Fruit fly (Drosophila melanogaster) whole organism, prepupa: ENCODE data around the gene CG14441.

ENCODE experiments used
- CG11294 ChIP-seq: fragments of 200-800 bp; sonication (Bioruptor generic); IDR thresholded peaks from 2 replicates; pipeline ENCODE4 v1.3.6; 2022; ENCODE audit warnings: missing biosample characterization, missing genetic modification characterization
- CG11762 ChIP-seq: fragments of 200-800 bp; sonication (Bioruptor generic); optimal IDR thresholded peaks from 3 replicates; lab custom pipeline; 2016; ENCODE audit warnings: missing biosample characterization, missing genetic modification characterization; ENCODE audit not compliant: insufficient read depth
- CG11902 ChIP-seq: fragments of 200-800 bp; sonication (Bioruptor generic); optimal IDR thresholded peaks from 3 replicates; lab custom pipeline; 2016; ENCODE audit warnings: missing biosample characterization, missing genetic modification characterization
- CG15336 ChIP-seq: fragments of 200-800 bp; sonication (Bioruptor generic); IDR thresholded peaks from 2 replicates; pipeline ENCODE4 v1.3.6; 2022; ENCODE audit warnings: missing biosample characterization, missing genetic modification characterization
- CG1621 ChIP-seq: fragments of 200-800 bp; sonication (Bioruptor generic); optimal IDR thresholded peaks from 3 replicates; lab custom pipeline; 2018; ENCODE audit warnings: missing biosample characterization, mild to moderate bottlenecking, missing genetic modification characterization
- CG16779 ChIP-seq: fragments of 200-800 bp; sonication (Bioruptor generic); optimal IDR thresholded peaks from 3 replicates; lab custom pipeline; 2017; ENCODE audit warnings: missing biosample characterization, mild to moderate bottlenecking, missing genetic modification characterization
- CG3032 ChIP-seq: fragments of 200-800 bp; optimal IDR thresholded peaks from 2 replicates; lab custom pipeline; 2019; ENCODE audit warnings: missing biosample characterization, mild to moderate bottlenecking, missing genetic modification characterization, moderate library complexity
- CG31627 ChIP-seq: fragments of 200-800 bp; sonication (Bioruptor generic); optimal IDR thresholded peaks from 3 replicates; lab custom pipeline; 2016; ENCODE audit warnings: missing biosample characterization, missing genetic modification characterization
- CG32006 ChIP-seq: fragments of 200-800 bp; sonication (Bioruptor generic); optimal IDR thresholded peaks from 3 replicates; lab custom pipeline; 2017; ENCODE audit warnings: missing biosample characterization, mild to moderate bottlenecking, missing genetic modification characterization
- CG34406 ChIP-seq: fragments of 200-800 bp; sonication (Bioruptor generic); optimal IDR thresholded peaks from 3 replicates; lab custom pipeline; 2016; ENCODE audit warnings: missing biosample characterization, missing genetic modification characterization
- CG6792 ChIP-seq: fragments of 200-800 bp; sonication (Bioruptor generic); optimal IDR thresholded peaks from 3 replicates; lab custom pipeline; 2016; ENCODE audit warnings: missing biosample characterization, missing genetic modification characterization
- CG7368 ChIP-seq: fragments of 200-800 bp; sonication (Bioruptor generic); optimal IDR thresholded peaks from 3 replicates; lab custom pipeline; 2016; ENCODE audit warnings: missing biosample characterization, missing genetic modification characterization
- CG8319 ChIP-seq: fragments of 200-800 bp; sonication (Bioruptor generic); optimal IDR thresholded peaks from 3 replicates; lab custom pipeline; 2016; ENCODE audit warnings: missing biosample characterization, missing genetic modification characterization
- CG8632 ChIP-seq: fragments of 200-800 bp; sonication (Bioruptor generic); optimal IDR thresholded peaks from 3 replicates; lab custom pipeline; 2016; ENCODE audit warnings: missing biosample characterization, missing genetic modification characterization
- CG9139 ChIP-seq: fragments of 200-800 bp; sonication (Bioruptor generic); optimal IDR thresholded peaks from 3 replicates; lab custom pipeline; 2017; ENCODE audit warnings: missing biosample characterization, mild to moderate bottlenecking, missing genetic modification characterization
- Eip75B ChIP-seq: fragments of 200-800 bp; sonication (Bioruptor generic); optimal IDR thresholded peaks from 3 replicates; lab custom pipeline; 2016; ENCODE audit warnings: missing biosample characterization, missing genetic modification characterization
- Eip78C ChIP-seq: fragments of 200-800 bp; sonication (Bioruptor generic); peaks from one replicate; lab custom pipeline; 2016; ENCODE audit warnings: missing biosample characterization, missing genetic modification characterization
- Ets21C ChIP-seq: fragments of 200-800 bp; sonication (Bioruptor generic); optimal IDR thresholded peaks from 3 replicates; lab custom pipeline; 2016; ENCODE audit warnings: missing biosample characterization, missing genetic modification characterization
- Hr38 ChIP-seq: sonication (Bioruptor generic); optimal IDR thresholded peaks from 2 replicates; lab custom pipeline; 2016; ENCODE audit warnings: missing biosample characterization, missing genetic modification characterization
- Hr39 ChIP-seq: fragments of 200-800 bp; sonication (Bioruptor generic); optimal IDR thresholded peaks from 2 replicates; lab custom pipeline; 2016; ENCODE audit warnings: missing biosample characterization, missing genetic modification characterization
- Lpt ChIP-seq: fragments of 200-800 bp; sonication (Bioruptor generic); optimal IDR thresholded peaks from 3 replicates; lab custom pipeline; 2016; ENCODE audit warnings: missing biosample characterization, missing genetic modification characterization
- Met ChIP-seq: fragments of 200-800 bp; sonication (Bioruptor generic); optimal IDR thresholded peaks from 3 replicates; lab custom pipeline; 2016; ENCODE audit warnings: missing biosample characterization, missing genetic modification characterization
- OdsH ChIP-seq: fragments of 200-800 bp; sonication (Bioruptor generic); optimal IDR thresholded peaks from 3 replicates; lab custom pipeline; 2016; ENCODE audit warnings: missing biosample characterization, missing genetic modification characterization
- Sox102F ChIP-seq: fragments of 200-800 bp; sonication (Bioruptor generic); optimal IDR thresholded peaks from 2 replicates; lab custom pipeline; 2016; ENCODE audit warnings: missing biosample characterization, mild to moderate bottlenecking, missing genetic modification characterization
- Sox14 ChIP-seq: fragments of 200-800 bp; sonication (Bioruptor generic); optimal IDR thresholded peaks from 3 replicates; lab custom pipeline; 2016; ENCODE audit warnings: missing biosample characterization, missing genetic modification characterization
- Sox15 ChIP-seq: fragments of 200-800 bp; sonication (Bioruptor generic); optimal IDR thresholded peaks from 3 replicates; lab custom pipeline; 2016; ENCODE audit warnings: missing biosample characterization, missing genetic modification characterization
- acj6 ChIP-seq: fragments of 200-800 bp; sonication (Bioruptor generic); optimal IDR thresholded peaks from 3 replicates; lab custom pipeline; 2016; ENCODE audit warnings: missing biosample characterization, missing genetic modification characterization
- cyc ChIP-seq: fragments of 200-800 bp; sonication (Bioruptor generic); optimal IDR thresholded peaks from 3 replicates; lab custom pipeline; 2016; ENCODE audit warnings: missing biosample characterization, missing genetic modification characterization
- dsx ChIP-seq: fragments of 200-800 bp; optimal IDR thresholded peaks from 3 replicates; lab custom pipeline; 2019; ENCODE audit warnings: missing biosample characterization, mild to moderate bottlenecking, missing genetic modification characterization, moderate library complexity; ENCODE audit not compliant: poor library complexity, severe bottlenecking
- eg ChIP-seq: fragments of 200-800 bp; sonication (Bioruptor generic); IDR thresholded peaks from 3 replicates; pipeline ENCODE4 v1.3.6; 2022; ENCODE audit warnings: missing biosample characterization, missing genetic modification characterization
- esn ChIP-seq: fragments of 200-800 bp; sonication (Bioruptor generic); optimal IDR thresholded peaks from 2 replicates; lab custom pipeline; 2016; ENCODE audit warnings: missing biosample characterization, mild to moderate bottlenecking, missing genetic modification characterization, moderate library complexity
- fd85E ChIP-seq: fragments of 200-800 bp; sonication (Bioruptor generic); optimal IDR thresholded peaks from 3 replicates; lab custom pipeline; 2016; ENCODE audit warnings: missing biosample characterization, missing genetic modification characterization
- fkh ChIP-seq: fragments of 200-800 bp; sonication (Bioruptor generic); optimal IDR thresholded peaks from 3 replicates; lab custom pipeline; 2017; ENCODE audit warnings: missing biosample characterization, mild to moderate bottlenecking, missing genetic modification characterization, moderate library complexity
- lz ChIP-seq: fragments of 200-800 bp; sonication (Bioruptor generic); optimal IDR thresholded peaks from 3 replicates; lab custom pipeline; 2016; ENCODE audit warnings: missing biosample characterization, missing genetic modification characterization
- net ChIP-seq: fragments of 200-800 bp; sonication (Bioruptor generic); optimal IDR thresholded peaks from 3 replicates; lab custom pipeline; 2016; ENCODE audit warnings: missing biosample characterization, missing genetic modification characterization
- pdm3 ChIP-seq: fragments of 200-800 bp; sonication (Bioruptor generic); optimal IDR thresholded peaks from 3 replicates; lab custom pipeline; 2016; ENCODE audit warnings: missing biosample characterization, missing genetic modification characterization
- salr ChIP-seq, 2 experiments: fragments of 200-800 bp; sonication (Bioruptor generic); optimal IDR thresholded peaks; 3 replicates each; lab custom pipeline; 2016 to 2018; ENCODE audit warnings: missing biosample characterization in 2 of 2, missing genetic modification characterization in 2 of 2, mild to moderate bottlenecking in 1 of 2
- ss ChIP-seq, 2 experiments: fragments of 200-800 bp; sonication (Bioruptor generic); optimal IDR thresholded peaks; 2 replicates in 1 of 2; 3 replicates in 1 of 2; lab custom pipeline; 2017 to 2018; ENCODE audit warnings: mild to moderate bottlenecking in 2 of 2, missing biosample characterization in 2 of 2, missing genetic modification characterization in 2 of 2, moderate library complexity in 1 of 2
- svp ChIP-seq: fragments of 200-800 bp; sonication (Bioruptor generic); peaks from one replicate; lab custom pipeline; 2016; ENCODE audit warnings: missing biosample characterization, missing genetic modification characterization
- topi ChIP-seq: fragments of 200-800 bp; sonication (Bioruptor generic); optimal IDR thresholded peaks from 3 replicates; lab custom pipeline; 2016; ENCODE audit warnings: missing biosample characterization, missing genetic modification characterization
- vri ChIP-seq: fragments of 200-800 bp; sonication (Bioruptor generic); optimal IDR thresholded peaks from 3 replicates; lab custom pipeline; 2016; ENCODE audit warnings: missing biosample characterization, mild to moderate bottlenecking, missing genetic modification characterization

CG14441 gene

dm6 chrX:6705059-6705802 is 5.9 kb downstream of the CG14441 start (continued):
- TF ChIP-seq eg (GFP tag; lab: Robert Waterston, UW) = 0 out of 3 replicates have a peak, but pooled peaks have one; percentile 16
- peak; percentile 1 for TF ChIP-seq Lpt (GFP tag; lab: Kevin White, UChicago)
- TF ChIP-seq CG31627 = no peak
- TF ChIP-seq CG16779 (tag; lab: Kevin White, UChicago) = no peak
- TF ChIP-seq salr (GFP tag; optimal IDR thresholded peaks at IDR 0.05; lab: Kevin White, UChicago) = peak; percentile 5 to 32
- no peak for TF ChIP-seq CG9139 (GFP tag; lab: Kevin White, UChicago)
- TF ChIP-seq esn (GFP tag; lab: Kevin White, UChicago) = peak; percentile 56
- peak; percentile 86 for TF ChIP-seq svp (GFP tag; lab: Kevin White, UChicago)
- no peak for TF ChIP-seq CG11762 (GFP tag; lab: Kevin White, UChicago)

- TF ChIP-seq Hr39 (GFP tag; lab: Kevin White, UChicago) = no peak
- TF ChIP-seq vri (GFP tag; lab: Kevin White, UChicago) = peak; percentile 88
These were observed 6.6 kb downstream of the CG14441 start for dm6 chrX:6705890-6706289.

dm6 chrX:6706570-6707306 is 7.4 kb downstream of the CG14441 start:
- TF ChIP-seq CG34406 (GFP tag; lab: Kevin White, UChicago) (no peak), cyc (GFP tag; lab: Kevin White, UChicago) (no peak), ss (GFP tag; optimal IDR thresholded peaks at IDR 0.05; lab: Kevin White, UChicago) (peak in 1 of 2 experiments; percentile 11), Sox15 (no peak), CG11294 (GFP tag; lab: Robert Waterston, UW) (no peak), net (GFP tag; lab: Kevin White, UChicago) (no peak), Sox102F (GFP tag; lab: Kevin White, UChicago) (no peak), fkh (peak; percentile 87), eg (GFP tag; lab: Robert Waterston, UW) (0 out of 3 replicates have a peak, but pooled peaks have one; percentile 8), CG15336 (GFP tag; lab: Robert Waterston, UW) (peak; percentile 43; the same call in 1 of the 2 replicates)

- TF ChIP-seq dsx (GFP tag; lab: Kevin White, UChicago) = peak; percentile 21
- no peak for TF ChIP-seq Hr39 (GFP tag; lab: Kevin White, UChicago)
- no peak for TF ChIP-seq Hr38 (GFP tag; lab: Kevin White, UChicago)
- no peak for TF ChIP-seq Eip75B (GFP tag; lab: Kevin White, UChicago)
- TF ChIP-seq pdm3 (GFP tag; lab: Kevin White, UChicago) = no peak
- no peak for TF ChIP-seq CG8632 (GFP tag; lab: Kevin White, UChicago)
- peak in 1 of 2 experiments; percentile 2 for TF ChIP-seq salr (GFP tag; optimal IDR thresholded peaks at IDR 0.05; lab: Kevin White, UChicago)
- TF ChIP-seq fkh = no peak
- TF ChIP-seq CG11294 (GFP tag; lab: Robert Waterston, UW) = no peak
- no peak for TF ChIP-seq Ets21C (GFP tag; lab: Kevin White, UChicago)
- TF ChIP-seq topi = no peak
- TF ChIP-seq CG7368 (GFP tag; lab: Kevin White, UChicago) = no peak
- TF ChIP-seq esn (GFP tag; lab: Kevin White, UChicago) = no peak
- TF ChIP-seq lz (GFP tag; lab: Kevin White, UChicago) = no peak
- no peak for TF ChIP-seq cyc (GFP tag; lab: Kevin White, UChicago)
- peak; percentile 60; the same call in 2 of the 3 replicates for TF ChIP-seq eg (GFP tag; lab: Robert Waterston, UW)
- TF ChIP-seq Lpt (GFP tag; lab: Kevin White, UChicago) = peak; percentile 74
- no peak for TF ChIP-seq vri (GFP tag; lab: Kevin White, UChicago)
- TF ChIP-seq CG6792 (GFP tag; lab: Kevin White, UChicago) = no peak
- no peak for TF ChIP-seq fd85E (GFP tag; lab: Kevin White, UChicago)
- no peak for TF ChIP-seq Sox102F (GFP tag; lab: Kevin White, UChicago)
- no peak for TF ChIP-seq acj6 (GFP tag; lab: Kevin White, UChicago)
- TF ChIP-seq CG11762 (GFP tag; lab: Kevin White, UChicago) = no peak
- peak; percentile 68 for TF ChIP-seq CG1621 (tag; lab: Kevin White, UChicago)
- no peak for TF ChIP-seq Met (GFP tag; lab: Kevin White, UChicago)
- peak; percentile 77 for TF ChIP-seq Eip78C
- no peak for TF ChIP-seq Sox14 (GFP tag; lab: Kevin White, UChicago)
- no peak for TF ChIP-seq CG8319 (GFP tag; lab: Kevin White, UChicago)
- TF ChIP-seq OdsH (GFP tag; lab: Kevin White, UChicago) = no peak
- peak; percentile 34 for TF ChIP-seq CG3032 (tag; lab: Kevin White, UChicago)
- peak; percentile 10 for TF ChIP-seq CG32006 (GFP tag; lab: Kevin White, UChicago)
- no peak for TF ChIP-seq CG11902 (GFP tag; lab: Kevin White, UChicago)
- no peak for TF ChIP-seq CG34406 (GFP tag; lab: Kevin White, UChicago)
These were observed 8.8 kb downstream of the CG14441 start for dm6 chrX:6708138-6708537.
